Worm (Caenorhabditis elegans) whole organism, L4 larva: ENCODE measurements around the gene dgk-5.

Source experiments
- D1046.2 ChIP-seq: fragments of 200-800 bp; sonication (Bioruptor generic); IDR thresholded peaks from 2 replicates; pipeline ENCODE4 v1.3.6; 2022; ENCODE audit warnings: missing genetic modification characterization, missing compliant biosample characterization
- F44E2.7 ChIP-seq: fragments of 200-800 bp; sonication (Bioruptor generic); IDR thresholded peaks from 2 replicates; pipeline ENCODE4 v2.1.2; 2022; ENCODE audit warnings: missing genetic modification characterization, missing compliant biosample characterization
- R02D3.7 ChIP-seq: fragments of 150-350 bp; sonication (generic microtip); optimal IDR thresholded peaks from 3 replicates; lab custom pipeline; 2014; ENCODE audit warnings: missing biosample characterization, missing genetic modification characterization
- T20F7.1 ChIP-seq: fragments of 200-800 bp; sonication (Bioruptor generic); optimal IDR thresholded peaks from 2 replicates; lab custom pipeline; 2018; ENCODE audit warnings: mild to moderate bottlenecking, missing genetic modification characterization, missing compliant biosample characterization
- T26A8.4 ChIP-seq: fragments of 200-800 bp; sonication (Bioruptor generic); IDR thresholded peaks from 2 replicates; pipeline ENCODE4 v1.3.6; 2022; ENCODE audit warnings: missing genetic modification characterization, missing compliant biosample characterization
- Y105C5A.15 ChIP-seq: fragments of 200-800 bp; sonication (Bioruptor generic); IDR thresholded peaks from 2 replicates; pipeline ENCODE4 v1.3.6; 2022; ENCODE audit warnings: missing genetic modification characterization, missing compliant biosample characterization
- Y48G9A.11 ChIP-seq: fragments of 200-800 bp; sonication (Bioruptor generic); IDR thresholded peaks from 2 replicates; pipeline ENCODE4 v1.3.6; 2022; ENCODE audit warnings: missing genetic modification reagents, missing genetic modification characterization, missing compliant biosample characterization
- ZK546.5 ChIP-seq, 2 experiments: sonication (generic microtip); optimal IDR thresholded peaks; 2 replicates each; lab custom pipeline; 2017; ENCODE audit warnings: missing biosample characterization in 2 of 2, missing genetic modification characterization in 2 of 2
- aha-1 ChIP-seq: fragments of 150-350 bp; peaks from one replicate; lab custom pipeline; 2014; ENCODE audit warnings: missing biosample characterization, missing genetic modification characterization
- aly-2 ChIP-seq: sonication (generic microtip); optimal IDR thresholded peaks from 2 replicates; lab custom pipeline; 2018; ENCODE audit warnings: missing biosample characterization, missing genetic modification characterization
- ama-1 ChIP-seq: fragments of 150-350 bp; optimal IDR thresholded peaks from 2 replicates; lab custom pipeline; 2014; ENCODE audit warnings: inconsistent platforms, mixed read lengths
- ceh-20 ChIP-seq: fragments of 200-800 bp; sonication (Bioruptor generic); IDR thresholded peaks from 2 replicates; pipeline ENCODE4 v1.3.6; 2022; ENCODE audit warnings: missing genetic modification reagents, missing genetic modification characterization, missing compliant biosample characterization
- ctbp-1 ChIP-seq: fragments of 200-800 bp; sonication (Bioruptor generic); IDR thresholded peaks from 2 replicates; pipeline ENCODE4 v1.3.6; 2022; ENCODE audit warnings: missing genetic modification reagents, missing genetic modification characterization, missing compliant biosample characterization
- daf-12 ChIP-seq: fragments of 150-350 bp; optimal IDR thresholded peaks from 2 replicates; lab custom pipeline; 2014; ENCODE audit warnings: missing biosample characterization, missing genetic modification reagents, missing genetic modification characterization
- daf-19 ChIP-seq: fragments of 200-800 bp; sonication (Bioruptor generic); conservative IDR thresholded peaks from 2 replicates; pipeline ENCODE4 v1.3.6; 2022; ENCODE audit warnings: missing genetic modification characterization, missing compliant biosample characterization
- daf-8 ChIP-seq: fragments of 200-800 bp; sonication (Bioruptor generic); IDR thresholded peaks from 2 replicates; pipeline ENCODE4 v1.3.6; 2022; ENCODE audit warnings: missing genetic modification characterization, missing compliant biosample characterization
- dmd-6 ChIP-seq: fragments of 200-800 bp; sonication (Bioruptor generic); IDR thresholded peaks from 2 replicates; pipeline ENCODE4 v1.3.6; 2022; ENCODE audit warnings: missing genetic modification reagents, missing genetic modification characterization, missing compliant biosample characterization
- dmd-9 ChIP-seq: fragments of 200-800 bp; sonication (Bioruptor generic); IDR thresholded peaks from 2 replicates; pipeline ENCODE4 v1.3.6; 2022; ENCODE audit warnings: missing genetic modification reagents, missing genetic modification characterization, missing compliant biosample characterization
- dpl-1 ChIP-seq: fragments of 150-350 bp; optimal IDR thresholded peaks from 2 replicates; lab custom pipeline; 2014; ENCODE audit warnings: missing biosample characterization, missing genetic modification reagents, missing genetic modification characterization
- dve-1 ChIP-seq: sonication (generic microtip); optimal IDR thresholded peaks from 2 replicates; lab custom pipeline; 2017; ENCODE audit warnings: antibody characterized with exemption, mild to moderate bottlenecking, missing genetic modification characterization, missing compliant biosample characterization; ENCODE audit not compliant: insufficient read depth
- gei-8 ChIP-seq: fragments of 200-800 bp; sonication (Bioruptor generic); optimal IDR thresholded peaks from 2 replicates; lab custom pipeline; 2018; ENCODE audit warnings: mild to moderate bottlenecking, missing genetic modification characterization, missing compliant biosample characterization
- hif-1 ChIP-seq, 2 experiments: sonication (generic microtip); optimal IDR thresholded peaks; 2 replicates each; lab custom pipeline; 2016 to 2017; ENCODE audit warnings: missing compliant biosample characterization in 2 of 2, missing genetic modification characterization in 2 of 2, missing genetic modification reagents in 2 of 2, missing genotype in 2 of 2, mild to moderate bottlenecking in 1 of 2
- hlh-11 ChIP-seq: fragments of 200-800 bp; sonication (Bioruptor generic); optimal IDR thresholded peaks from 2 replicates; lab custom pipeline; 2018; ENCODE audit warnings: mild to moderate bottlenecking, missing genetic modification characterization, missing compliant biosample characterization
- hmg-1.1 ChIP-seq: fragments of 200-800 bp; sonication (Bioruptor generic); IDR thresholded peaks from 2 replicates; pipeline ENCODE4 v1.3.6; 2022; ENCODE audit warnings: missing genetic modification reagents, missing genetic modification characterization, missing compliant biosample characterization
- jun-1 ChIP-seq: fragments of 150-350 bp; optimal IDR thresholded peaks from 2 replicates; lab custom pipeline; 2014; ENCODE audit warnings: missing biosample characterization, missing genetic modification reagents, missing genetic modification characterization
- lim-7 ChIP-seq: fragments of 200-800 bp; sonication (Bioruptor generic); IDR thresholded peaks from 2 replicates; pipeline ENCODE4 v1.3.6; 2022; ENCODE audit warnings: missing genetic modification characterization, missing compliant biosample characterization
- lin-13 ChIP-seq: fragments of 150-350 bp; optimal IDR thresholded peaks from 2 replicates; lab custom pipeline; 2014; ENCODE audit warnings: missing biosample characterization, missing genetic modification reagents, missing genetic modification characterization
- lin-38 ChIP-seq: fragments of 200-800 bp; sonication (Bioruptor generic); IDR thresholded peaks from 2 replicates; pipeline ENCODE4 v1.3.6; 2022; ENCODE audit warnings: missing genetic modification reagents, missing genetic modification characterization, missing compliant biosample characterization
- lir-3 ChIP-seq: sonication (generic microtip); optimal IDR thresholded peaks from 2 replicates; lab custom pipeline; 2016; ENCODE audit warnings: mild to moderate bottlenecking, missing genetic modification characterization, missing compliant biosample characterization
- madf-5 ChIP-seq, 2 experiments: fragments of 200-800 bp; sonication (Bioruptor generic); IDR thresholded peaks; 2 replicates each; pipeline ENCODE4 v1.3.6; 2022; ENCODE audit warnings: missing compliant biosample characterization in 2 of 2, missing genetic modification characterization in 2 of 2
- mep-1 ChIP-seq: fragments of 150-350 bp; sonication (generic microtip); optimal IDR thresholded peaks from 3 replicates; lab custom pipeline; 2014; ENCODE audit warnings: missing biosample characterization, missing genetic modification characterization
- mes-2 ChIP-seq: sonication (generic microtip); optimal IDR thresholded peaks from 2 replicates; lab custom pipeline; 2016; ENCODE audit warnings: missing genotype, mild to moderate bottlenecking, missing genetic modification characterization, missing compliant biosample characterization; ENCODE audit not compliant: poor library complexity, severe bottlenecking
- nhr-10 ChIP-seq: fragments of 150-350 bp; optimal IDR thresholded peaks from 2 replicates; lab custom pipeline; 2014; ENCODE audit warnings: missing biosample characterization, missing genetic modification characterization
- nhr-237 ChIP-seq: sonication (generic microtip); optimal IDR thresholded peaks from 2 replicates; lab custom pipeline; 2017; ENCODE audit warnings: missing biosample characterization, missing genetic modification characterization
- nhr-25 ChIP-seq: sonication (generic microtip); optimal IDR thresholded peaks from 2 replicates; lab custom pipeline; 2017; ENCODE audit warnings: missing genetic modification characterization, mild to moderate bottlenecking, missing compliant biosample characterization, antibody characterized with exemption, moderate library complexity, borderline replicate concordance; ENCODE audit not compliant: insufficient read depth
- nhr-28 ChIP-seq: fragments of 150-350 bp; optimal IDR thresholded peaks from 2 replicates; lab custom pipeline; 2014; ENCODE audit warnings: missing biosample characterization, missing genetic modification characterization
- nhr-41 ChIP-seq: fragments of 200-800 bp; sonication (Bioruptor generic); IDR thresholded peaks from 2 replicates; pipeline ENCODE4 v1.3.6; 2022; ENCODE audit warnings: missing genetic modification reagents, missing genetic modification characterization, missing compliant biosample characterization
- nhr-48 ChIP-seq: sonication (generic microtip); optimal IDR thresholded peaks from 2 replicates; lab custom pipeline; 2016; ENCODE audit warnings: mild to moderate bottlenecking, missing genetic modification characterization, missing compliant biosample characterization
- nhr-6 ChIP-seq: fragments of 150-350 bp; optimal IDR thresholded peaks from 2 replicates; lab custom pipeline; 2014; ENCODE audit warnings: missing biosample characterization, missing genetic modification characterization
- nhr-76 ChIP-seq: fragments of 150-350 bp; optimal IDR thresholded peaks from 2 replicates; lab custom pipeline; 2014; ENCODE audit warnings: missing biosample characterization, missing genetic modification characterization
- php-3 ChIP-seq: fragments of 200-800 bp; sonication (Bioruptor generic); IDR thresholded peaks from 2 replicates; pipeline ENCODE4 v1.3.6; 2022; ENCODE audit warnings: missing genetic modification reagents, missing genetic modification characterization, missing compliant biosample characterization
- rbr-2 ChIP-seq: sonication (generic microtip); optimal IDR thresholded peaks from 2 replicates; lab custom pipeline; 2016; ENCODE audit warnings: missing genotype, missing genetic modification characterization, missing compliant biosample characterization
- saeg-2 ChIP-seq: fragments of 200-800 bp; sonication (Bioruptor generic); IDR thresholded peaks from 2 replicates; pipeline ENCODE4 v1.3.6; 2022; ENCODE audit warnings: missing genetic modification reagents, missing genetic modification characterization, missing compliant biosample characterization
- sdz-12 ChIP-seq: fragments of 200-800 bp; sonication (Bioruptor generic); optimal IDR thresholded peaks from 2 replicates; lab custom pipeline; 2018; ENCODE audit warnings: mild to moderate bottlenecking, missing genetic modification characterization, missing compliant biosample characterization
- tag-97 ChIP-seq: fragments of 200-800 bp; sonication (Bioruptor generic); IDR thresholded peaks from 2 replicates; pipeline ENCODE4 v1.3.6; 2022; ENCODE audit warnings: missing genetic modification characterization, missing compliant biosample characterization
- tra-1 ChIP-seq: fragments of 200-800 bp; sonication (Bioruptor generic); IDR thresholded peaks from 2 replicates; pipeline ENCODE4 v1.3.6; 2022; ENCODE audit warnings: missing genetic modification reagents, missing genetic modification characterization, missing compliant biosample characterization
- unc-130 ChIP-seq: sonication (generic microtip); optimal IDR thresholded peaks from 2 replicates; lab custom pipeline; 2016; ENCODE audit warnings: missing genetic modification reagents, missing genetic modification characterization, missing compliant biosample characterization
- unc-39 ChIP-seq: sonication (generic microtip); optimal IDR thresholded peaks from 2 replicates; lab custom pipeline; 2017; ENCODE audit warnings: missing biosample characterization, missing genetic modification characterization
- unc-62 ChIP-seq, 3 experiments: fragments of 150-350 bp in 1 of 3; sonication (generic microtip); optimal IDR thresholded peaks in 2 of 3; peaks in 1 of 3; 1 replicate in 1 of 3; 2 replicates in 2 of 3; lab custom pipeline; 2014 to 2017; ENCODE audit warnings: missing biosample characterization in 3 of 3, missing genetic modification characterization in 3 of 3, missing genetic modification reagents in 3 of 3, missing genotype in 1 of 3
- ztf-7 ChIP-seq: fragments of 150-350 bp; optimal IDR thresholded peaks from 2 replicates; lab custom pipeline; 2014; ENCODE audit warnings: missing biosample characterization, missing genetic modification characterization

Gene dgk-5

DNA sequence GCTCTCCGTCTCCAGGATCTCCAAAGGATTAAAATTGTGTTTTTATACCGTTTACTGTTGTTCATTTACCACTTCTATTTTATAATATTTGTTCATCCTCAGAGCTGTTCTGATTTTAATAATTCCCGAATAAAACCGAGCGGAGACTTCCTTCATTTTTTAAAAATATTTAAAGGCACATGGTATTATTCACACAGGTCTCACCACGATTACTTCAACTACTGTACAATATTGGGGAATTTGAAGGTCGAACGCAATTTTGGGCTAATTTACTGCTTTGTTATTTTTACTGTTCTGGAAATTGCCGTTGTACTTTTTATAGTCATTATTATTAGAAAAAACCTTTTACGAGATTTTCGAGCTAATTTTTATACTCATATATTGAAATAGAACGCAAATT is 20.3 kb upstream of the dgk-5 start (continued):
- TF ChIP-seq nhr-48 (tag; lab: Kevin White, UChicago) (no peak), ceh-20 (no peak), aha-1 (tag; lab: Kevin White, UChicago) (no peak), nhr-25 (tag; lab: Kevin White, UChicago) (no peak), mes-2 (tag; lab: Kevin White, UChicago) (no peak), dmd-9 (GFP tag; lab: Robert Waterston, UW) (no peak), daf-12 (tag; lab: Kevin White, UChicago) (no peak), rbr-2 (tag; lab: Kevin White, UChicago) (no peak), nhr-76 (tag; lab: Kevin White, UChicago) (no peak), mep-1 (tag; lab: Kevin White, UChicago) (no peak), Y105C5A.15 (no peak), daf-19 (no peak), nhr-41 (GFP tag; lab: Robert Waterston, UW) (no peak), ZK546.5 (tag; optimal IDR thresholded peaks at IDR 0.05; lab: Kevin White, UChicago) (no peak), madf-5 (GFP tag; IDR thresholded peaks at IDR 0.05; lab: Robert Waterston, UW) (0 out of 4 replicates have a peak, but pooled peaks of 1 of the 2 experiments have one; percentile 19), ztf-7 (no peak), T20F7.1 (GFP tag; lab: Kevin White, UChicago) (no peak), sdz-12 (GFP tag; lab: Kevin White, UChicago) (no peak), ctbp-1 (GFP tag; lab: Robert Waterston, UW) (no peak), php-3 (GFP tag; lab: Robert Waterston, UW) (no peak), dve-1 (tag; lab: Kevin White, UChicago) (no peak), Y48G9A.11 (peak; percentile 56; the same call in 1 of the 2 replicates), lin-38 (GFP tag; lab: Robert Waterston, UW) (peak; percentile 72), unc-130 (peak; percentile 80), saeg-2 (GFP tag; lab: Robert Waterston, UW) (no peak), hlh-11 (tag; lab: Kevin White, UChicago) (no peak), R02D3.7 (tag; lab: Kevin White, UChicago) (no peak), nhr-10 (no peak), nhr-6 (no peak), lim-7 (peak; percentile 48; the same call in 1 of the 2 replicates), aly-2 (tag; lab: Kevin White, UChicago) (no peak), daf-8 (GFP tag; lab: Robert Waterston, UW) (no peak), D1046.2 (GFP tag; lab: Robert Waterston, UW) (no peak), unc-39 (tag; lab: Kevin White, UChicago) (no peak), dmd-6 (no peak), T26A8.4 (GFP tag; lab: Robert Waterston, UW) (no peak), nhr-237 (tag; lab: Kevin White, UChicago) (no peak), gei-8 (no peak)
- TF ChIP-seq, all 104 proteins: peak for 12

DNA sequence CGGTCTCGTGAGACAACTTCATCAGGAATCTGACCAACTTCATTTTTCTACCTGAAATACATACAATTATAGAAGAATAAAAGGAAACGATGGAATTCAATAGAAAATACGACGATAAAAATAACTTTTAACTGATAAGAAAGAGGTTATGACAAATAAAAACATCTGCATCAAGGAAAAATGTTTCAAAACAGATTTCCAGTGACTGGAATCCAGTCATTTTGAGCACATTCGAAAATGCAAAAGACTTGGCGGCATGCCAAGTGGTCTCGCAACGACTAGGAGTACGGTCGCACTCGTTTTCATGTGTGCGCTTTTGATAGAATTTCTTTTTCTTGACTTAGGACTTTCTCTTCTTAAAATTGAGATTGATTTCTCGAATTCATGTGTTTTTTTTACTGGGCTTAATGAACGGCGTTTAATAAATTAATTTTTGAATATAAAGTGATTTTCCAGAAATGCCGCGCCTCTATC is 18.9 kb upstream of the dgk-5 start, which contains the start of the genes snr-3 and rsp-5:
snr-3 (minus strand) TSS at position 51 of the 474 bp plus-strand sequence.
rsp-5 (plus strand) TSS at position 455 of the 474 bp plus-strand sequence.
- TF ChIP-seq rbr-2 (tag; lab: Kevin White, UChicago) (peak; percentile 36), lin-13 (GFP tag; lab: Kevin White, UChicago) (peak; percentile 53), hif-1 (tag; optimal IDR thresholded peaks at IDR 0.05; lab: Kevin White, UChicago) (peak in 1 of 2 experiments; percentile 50), mep-1 (tag; lab: Kevin White, UChicago) (peak; percentile 76), mes-2 (tag; lab: Kevin White, UChicago) (peak; percentile 82), jun-1 (tag; lab: Kevin White, UChicago) (no peak), nhr-25 (tag; lab: Kevin White, UChicago) (peak; percentile 61), dpl-1 (GFP tag; lab: Kevin White, UChicago) (peak; percentile 81), Y105C5A.15 (no peak), T26A8.4 (GFP tag; lab: Robert Waterston, UW) (no peak), F44E2.7 (no peak), unc-62 (GFP tag; optimal IDR thresholded peaks at IDR 0.05 in 1 of 2; lab: Kevin White, UChicago) (no peak), unc-62 (tag; optimal IDR thresholded peaks at IDR 0.05; lab: Kevin White, UChicago) (no peak), tra-1 (GFP tag; lab: Robert Waterston, UW) (no peak), ztf-7 (peak; percentile 22), lir-3 (tag; lab: Kevin White, UChicago) (no peak), aha-1 (tag; lab: Kevin White, UChicago) (peak; percentile 95), hlh-11 (tag; lab: Kevin White, UChicago) (peak; percentile 54), tag-97 (no peak), hmg-1.1 (peak; percentile 47; the same call in 1 of the 2 replicates), D1046.2 (GFP tag; lab: Robert Waterston, UW) (peak; percentile 98), ama-1 (peak; percentile 4), nhr-28 (tag; lab: Kevin White, UChicago) (peak; percentile 58), dmd-6 (peak; percentile 29; the same call in 1 of the 2 replicates)
